Worm (Caenorhabditis elegans): ENCODE measurements around the gene nhr-121.

ce11 chrIII:2482171-2482570, 27.6 kb upstream of the nhr-121 start:
- TF ChIP-seq nhr-90 (tag; optimal IDR thresholded peaks at IDR 0.05) (no peak), ztf-22 (GFP tag; optimal IDR thresholded peaks at IDR 0.05) (no peak), somi-1 (GFP tag; optimal IDR thresholded peaks at IDR 0.05) (no peak), snpc-4 (GFP tag; optimal IDR thresholded peaks at IDR 0.05) (no peak), snpc-4 (tag; optimal IDR thresholded peaks at IDR 0.05) (no peak), B0035.1 (tag; optimal IDR thresholded peaks at IDR 0.05) (no peak), ama-1 (optimal IDR thresholded peaks at IDR 0.05) (no peak), ama-1 (GFP tag; optimal IDR thresholded peaks at IDR 0.05) (no peak), ZK185.1 (tag; optimal IDR thresholded peaks at IDR 0.05; ENCODE audit: poor library complexity, severe bottlenecking) (no peak), C17E4.6 (GFP tag; IDR thresholded peaks at IDR 0.05) (no peak), let-526 (GFP tag; IDR thresholded peaks at IDR 0.05) (no peak), hmg-1.2 (GFP tag; IDR thresholded peaks at IDR 0.05) (no peak), ccch-3 (GFP tag; optimal IDR thresholded peaks at IDR 0.05) (no peak), repo-1 (tag; optimal IDR thresholded peaks at IDR 0.05) (no peak), Y67H2A.10 (GFP tag; conservative IDR thresholded peaks at IDR 0.05) (no peak)

All from whole organism, young adult.